Worm (Caenorhabditis elegans) whole organism, L1 larva: ENCODE data around the gene cah-4.
A peak's percentile ranks its signal among the peaks of the same experiment; 100 is the strongest.

Experiments used
- C04F5.9 ChIP-seq: sonication (generic microtip); optimal IDR thresholded peaks from 2 replicates; lab custom pipeline; 2016; ENCODE audit warnings: missing genetic modification characterization, missing compliant biosample characterization
- F16B12.6 ChIP-seq: fragments of 150-350 bp; optimal IDR thresholded peaks from 2 replicates; lab custom pipeline; 2014; ENCODE audit warnings: missing biosample characterization, missing genetic modification characterization
- Y116A8C.19 ChIP-seq: sonication (generic microtip); optimal IDR thresholded peaks from 2 replicates; lab custom pipeline; 2016; ENCODE audit warnings: missing compliant biosample characterization, missing genetic modification characterization, borderline replicate concordance
- aha-1 ChIP-seq: fragments of 150-350 bp; optimal IDR thresholded peaks from 2 replicates; lab custom pipeline; 2014; ENCODE audit warnings: missing biosample characterization, missing genetic modification characterization
- alr-1 ChIP-seq: fragments of 200-800 bp; sonication (Bioruptor generic); optimal IDR thresholded peaks from 2 replicates; lab custom pipeline; 2018; ENCODE audit warnings: borderline replicate concordance, mild to moderate bottlenecking, missing genetic modification characterization, missing compliant biosample characterization
- blmp-1 ChIP-seq: fragments of 150-350 bp; optimal IDR thresholded peaks from 2 replicates; lab custom pipeline; 2014; ENCODE audit warnings: missing biosample characterization, missing genetic modification characterization
- ceh-63 ChIP-seq: fragments of 200-800 bp; sonication (Bioruptor generic); optimal IDR thresholded peaks from 2 replicates; lab custom pipeline; 2018; ENCODE audit warnings: mild to moderate bottlenecking, missing genetic modification characterization, missing compliant biosample characterization
- ceh-8 ChIP-seq: fragments of 200-800 bp; sonication (Bioruptor generic); optimal IDR thresholded peaks from 2 replicates; lab custom pipeline; 2018; ENCODE audit warnings: mild to moderate bottlenecking, missing genetic modification characterization, moderate library complexity, missing compliant biosample characterization
- dpl-1 ChIP-seq, 3 experiments: fragments of 150-350 bp in 2 of 3; sonication (generic microtip) in 1 of 3; optimal IDR thresholded peaks; 2 replicates each; lab custom pipeline; 2014 to 2017; ENCODE audit warnings: missing biosample characterization in 3 of 3, missing genetic modification characterization in 3 of 3, missing genetic modification reagents in 3 of 3
- dsc-1 ChIP-seq: sonication (generic microtip); optimal IDR thresholded peaks from 2 replicates; lab custom pipeline; 2016; ENCODE audit warnings: mild to moderate bottlenecking, missing genetic modification characterization, missing compliant biosample characterization
- efl-3 ChIP-seq: fragments of 200-800 bp; sonication (Bioruptor generic); optimal IDR thresholded peaks from 2 replicates; lab custom pipeline; 2018; ENCODE audit warnings: mild to moderate bottlenecking, missing genetic modification characterization, missing compliant biosample characterization
- egl-13 ChIP-seq: sonication (generic microtip); optimal IDR thresholded peaks from 2 replicates; lab custom pipeline; 2016; ENCODE audit warnings: missing genotype, missing genetic modification reagents, missing genetic modification characterization, missing compliant biosample characterization
- egl-27 ChIP-seq, 2 experiments: fragments of 150-350 bp in 1 of 2; sonication (generic microtip); optimal IDR thresholded peaks; 3 replicates each; lab custom pipeline; 2017 to 2018; ENCODE audit warnings: missing biosample characterization in 2 of 2, missing genetic modification characterization in 2 of 2, missing genetic modification reagents in 2 of 2
- elt-3 ChIP-seq, 6 experiments: fragments of 150-350 bp in 1 of 6; sonication (generic microtip); optimal IDR thresholded peaks; 2 replicates each; lab custom pipeline; 2017 to 2018; ENCODE audit warnings: missing biosample characterization in 6 of 6, missing genetic modification characterization in 6 of 6, inconsistent platforms in 1 of 6
- fkh-8 ChIP-seq: sonication (generic microtip); optimal IDR thresholded peaks from 2 replicates; lab custom pipeline; 2016; ENCODE audit warnings: mild to moderate bottlenecking, missing genetic modification characterization, missing compliant biosample characterization
- fos-1 ChIP-seq: fragments of 150-350 bp; optimal IDR thresholded peaks from 2 replicates; lab custom pipeline; 2014; ENCODE audit warnings: missing biosample characterization, missing genetic modification characterization
- hlh-17 ChIP-seq: fragments of 200-800 bp; sonication (Bioruptor generic); optimal IDR thresholded peaks from 2 replicates; lab custom pipeline; 2018; ENCODE audit warnings: missing genetic modification characterization, mild to moderate bottlenecking, missing compliant biosample characterization, moderate library complexity, borderline replicate concordance
- hlh-4 ChIP-seq: sonication (generic microtip); optimal IDR thresholded peaks from 2 replicates; lab custom pipeline; 2016; ENCODE audit warnings: mild to moderate bottlenecking, missing genetic modification characterization, missing compliant biosample characterization
- irx-1 ChIP-seq: sonication (generic microtip); optimal IDR thresholded peaks from 2 replicates; lab custom pipeline; 2016; ENCODE audit warnings: missing genetic modification characterization, missing compliant biosample characterization
- isw-1 ChIP-seq: fragments of 200-800 bp; sonication (Bioruptor generic); IDR thresholded peaks from 2 replicates; pipeline ENCODE4 v1.3.6; 2022; ENCODE audit warnings: missing genetic modification characterization, missing compliant biosample characterization
- lin-13 ChIP-seq: fragments of 150-350 bp; optimal IDR thresholded peaks from 2 replicates; lab custom pipeline; 2014; ENCODE audit warnings: missing biosample characterization, missing genetic modification reagents, missing genetic modification characterization
- lin-15B ChIP-seq: fragments of 150-350 bp; sonication (generic microtip); optimal IDR thresholded peaks from 3 replicates; lab custom pipeline; 2014; ENCODE audit warnings: missing biosample characterization, missing genetic modification characterization
- lin-35 ChIP-seq, 2 experiments: fragments of 150-350 bp; optimal IDR thresholded peaks; 2 replicates each; lab custom pipeline; 2014; ENCODE audit warnings: missing biosample characterization in 2 of 2, missing genetic modification characterization in 2 of 2, missing genetic modification reagents in 2 of 2
- lin-39 ChIP-seq: fragments of 150-350 bp; optimal IDR thresholded peaks from 2 replicates; lab custom pipeline; 2014; ENCODE audit warnings: missing biosample characterization, missing genetic modification reagents, missing genetic modification characterization
- lir-3 ChIP-seq: sonication (generic microtip); optimal IDR thresholded peaks from 2 replicates; lab custom pipeline; 2016; ENCODE audit warnings: mild to moderate bottlenecking, missing genetic modification characterization, moderate library complexity, missing compliant biosample characterization; ENCODE audit not compliant: poor library complexity
- nhr-19 ChIP-seq: fragments of 200-800 bp; sonication (Bioruptor generic); conservative IDR thresholded peaks from 2 replicates; pipeline ENCODE4 v1.3.6; 2022; ENCODE audit warnings: missing genetic modification characterization, missing compliant biosample characterization
- nhr-20 ChIP-seq: sonication (generic microtip); optimal IDR thresholded peaks from 2 replicates; lab custom pipeline; 2016; ENCODE audit warnings: mild to moderate bottlenecking, missing genetic modification characterization, missing compliant biosample characterization
- nhr-237 ChIP-seq: fragments of 150-350 bp; optimal IDR thresholded peaks from 2 replicates; lab custom pipeline; 2014; ENCODE audit warnings: missing biosample characterization, missing genetic modification characterization
- nhr-47 ChIP-seq: sonication (generic microtip); optimal IDR thresholded peaks from 2 replicates; lab custom pipeline; 2016; ENCODE audit warnings: mild to moderate bottlenecking, missing genetic modification characterization, moderate library complexity, missing compliant biosample characterization
- nhr-71 ChIP-seq: sonication (generic microtip); optimal IDR thresholded peaks from 2 replicates; lab custom pipeline; 2016; ENCODE audit warnings: mild to moderate bottlenecking, missing genetic modification characterization, moderate library complexity, missing compliant biosample characterization
- nhr-84 ChIP-seq: sonication (generic microtip); optimal IDR thresholded peaks from 2 replicates; lab custom pipeline; 2017; ENCODE audit warnings: missing biosample characterization, missing genetic modification characterization
- nhr-90 ChIP-seq: sonication (generic microtip); optimal IDR thresholded peaks from 2 replicates; lab custom pipeline; 2016; ENCODE audit warnings: mild to moderate bottlenecking, missing genetic modification characterization, missing compliant biosample characterization; ENCODE audit not compliant: poor library complexity
- pag-3 ChIP-seq: sonication (generic microtip); optimal IDR thresholded peaks from 2 replicates; lab custom pipeline; 2017; ENCODE audit warnings: missing genetic modification characterization, mild to moderate bottlenecking, missing compliant biosample characterization, antibody characterized with exemption, borderline replicate concordance; ENCODE audit not compliant: insufficient read depth
- pax-3 ChIP-seq: fragments of 200-800 bp; sonication (Bioruptor generic); optimal IDR thresholded peaks from 2 replicates; lab custom pipeline; 2018; ENCODE audit warnings: mild to moderate bottlenecking, missing genetic modification characterization, moderate library complexity, missing compliant biosample characterization
- pqm-1 ChIP-seq: sonication (generic microtip); optimal IDR thresholded peaks from 3 replicates; lab custom pipeline; 2017; ENCODE audit warnings: missing biosample characterization, missing genetic modification characterization
- rnt-1 ChIP-seq: sonication (generic microtip); optimal IDR thresholded peaks from 2 replicates; lab custom pipeline; 2016; ENCODE audit warnings: mild to moderate bottlenecking, missing genetic modification characterization, moderate library complexity, missing compliant biosample characterization
- snu-23 ChIP-seq: sonication (generic microtip); optimal IDR thresholded peaks from 2 replicates; lab custom pipeline; 2016; ENCODE audit warnings: missing genetic modification characterization, missing compliant biosample characterization
- sup-37 ChIP-seq: fragments of 200-800 bp; sonication (Bioruptor generic); optimal IDR thresholded peaks from 2 replicates; lab custom pipeline; 2018; ENCODE audit warnings: mild to moderate bottlenecking, missing genetic modification characterization, missing compliant biosample characterization
- swsn-7 ChIP-seq: sonication (generic microtip); optimal IDR thresholded peaks from 2 replicates; lab custom pipeline; 2016; ENCODE audit warnings: missing genetic modification characterization, missing compliant biosample characterization
- tlp-1 ChIP-seq: fragments of 150-350 bp; optimal IDR thresholded peaks from 2 replicates; lab custom pipeline; 2014; ENCODE audit warnings: missing biosample characterization, missing genetic modification characterization
- unc-130 ChIP-seq: fragments of 150-350 bp; optimal IDR thresholded peaks from 2 replicates; lab custom pipeline; 2017; ENCODE audit warnings: missing biosample characterization, missing genetic modification characterization, inconsistent platforms
- unc-30 ChIP-seq: sonication (generic microtip); optimal IDR thresholded peaks from 2 replicates; lab custom pipeline; 2017; ENCODE audit warnings: missing biosample characterization, missing genetic modification characterization
- unc-86 ChIP-seq: sonication (generic microtip); optimal IDR thresholded peaks from 2 replicates; lab custom pipeline; 2016; ENCODE audit warnings: missing genetic modification characterization, missing compliant biosample characterization
- xbp-1 ChIP-seq: sonication (generic microtip); optimal IDR thresholded peaks from 2 replicates; lab custom pipeline; 2016; ENCODE audit warnings: missing genetic modification characterization, missing compliant biosample characterization
- zag-1 ChIP-seq: fragments of 150-350 bp; optimal IDR thresholded peaks from 2 replicates; lab custom pipeline; 2014; ENCODE audit warnings: missing biosample characterization, missing genetic modification characterization
- ztf-11 ChIP-seq, 2 experiments: sonication (generic microtip); optimal IDR thresholded peaks; 2 replicates each; lab custom pipeline; 2016 to 2017; ENCODE audit warnings: missing genetic modification characterization in 2 of 2, missing biosample characterization in 1 of 2, missing compliant biosample characterization in 1 of 2
- ztf-4 ChIP-seq: fragments of 150-350 bp; optimal IDR thresholded peaks from 2 replicates; lab custom pipeline; 2014; ENCODE audit warnings: missing biosample characterization, missing genetic modification characterization

cah-4 gene

DNA sequence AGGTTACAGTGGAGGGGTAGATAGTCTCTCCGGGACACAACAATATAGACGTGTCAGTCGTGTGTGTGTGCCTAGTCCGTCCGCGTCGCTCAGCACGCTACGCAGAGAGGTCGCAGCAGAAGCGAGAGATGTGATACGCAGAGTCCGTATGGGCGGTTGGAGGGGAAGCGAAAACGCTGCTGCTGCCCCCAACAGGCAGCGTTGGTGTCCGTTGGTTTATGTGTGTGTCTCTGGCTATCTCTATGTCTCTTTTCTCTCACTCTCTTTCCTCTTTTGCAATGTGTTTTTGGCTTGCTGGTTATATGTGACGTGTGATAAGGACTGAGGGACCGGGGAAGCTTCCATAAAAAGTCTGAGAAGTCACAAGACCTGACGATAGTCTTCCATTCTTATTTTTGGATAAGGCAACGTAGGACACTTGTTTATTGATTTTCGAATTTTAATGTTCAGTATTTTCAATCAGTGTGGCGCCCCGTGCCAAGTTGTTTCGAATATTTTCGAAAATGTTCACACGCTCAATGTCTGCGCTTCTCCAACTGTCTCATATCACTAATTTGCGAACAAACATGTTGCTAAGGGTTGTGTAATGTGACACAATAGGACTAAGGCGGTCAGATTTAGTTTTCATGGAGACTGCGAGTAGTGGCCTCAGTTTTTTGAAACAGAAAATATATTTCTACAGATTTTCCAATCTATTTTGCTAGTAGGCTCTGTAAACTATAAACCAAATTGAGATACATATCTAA lies 14.9 kb upstream of the cah-4 start, which contains the start of gene pab-2 (continued):
- no peak for TF ChIP-seq lin-15B
- no peak for TF ChIP-seq hlh-4 (tag; lab: Kevin White, UChicago)
- TF ChIP-seq unc-130 (tag; lab: Kevin White, UChicago) = peak; percentile 64
- no peak for TF ChIP-seq F16B12.6
- TF ChIP-seq nhr-237 = no peak
- TF ChIP-seq fkh-8 (tag; lab: Kevin White, UChicago) = peak; percentile 74
- TF ChIP-seq lin-13 (GFP tag; lab: Kevin White, UChicago) = no peak
- peak; percentile 21 for TF ChIP-seq dsc-1 (tag; lab: Kevin White, UChicago)
- TF ChIP-seq xbp-1 (tag; lab: Kevin White, UChicago) = peak; percentile 99
- TF ChIP-seq lin-39 (tag; lab: Kevin White, UChicago) = no peak
- TF ChIP-seq egl-13 (tag; lab: Kevin White, UChicago) = peak; percentile 54
- peak in 1 of 3 experiments; percentile 12 for TF ChIP-seq dpl-1 (GFP tag; optimal IDR thresholded peaks at IDR 0.05; lab: Kevin White, UChicago)
- TF ChIP-seq isw-1 (GFP tag; lab: Robert Waterston, UW) = peak; percentile 9; the same call in 1 of the 2 replicates
- TF ChIP-seq sup-37 (GFP tag; lab: Kevin White, UChicago) = no peak
- peak; percentile 53 for TF ChIP-seq fos-1 (tag; lab: Kevin White, UChicago)
- TF ChIP-seq rnt-1 (tag; lab: Kevin White, UChicago) = peak; percentile 80
- TF ChIP-seq nhr-20 = peak; percentile 90
- TF ChIP-seq irx-1 = peak; percentile 34
- TF ChIP-seq aha-1 (tag; lab: Kevin White, UChicago) = no peak
- peak; percentile 70 for TF ChIP-seq swsn-7 (tag; lab: Kevin White, UChicago)
- TF ChIP-seq ceh-63 (GFP tag; lab: Kevin White, UChicago) = no peak
- peak; percentile 74 for TF ChIP-seq ztf-4 (tag; lab: Kevin White, UChicago)
- no peak for TF ChIP-seq pag-3 (tag; lab: Kevin White, UChicago)
- TF ChIP-seq alr-1 (tag; lab: Kevin White, UChicago) = no peak
- no peak for TF ChIP-seq unc-30 (tag; lab: Kevin White, UChicago)
- peak; percentile 70 for TF ChIP-seq nhr-19 (GFP tag; lab: Robert Waterston, UW)
- TF ChIP-seq efl-3 (GFP tag; lab: Kevin White, UChicago) = no peak
- peak; percentile 87 for TF ChIP-seq snu-23 (GFP tag; lab: Kevin White, UChicago)
- TF ChIP-seq C04F5.9 (tag; lab: Kevin White, UChicago) = no peak
- peak; percentile 90 for TF ChIP-seq nhr-71 (tag; lab: Kevin White, UChicago)
- no peak for TF ChIP-seq tlp-1 (tag; lab: Kevin White, UChicago)
- peak; percentile 60 for TF ChIP-seq unc-86 (tag; lab: Kevin White, UChicago)
- TF ChIP-seq blmp-1 (tag; lab: Kevin White, UChicago) = peak; percentile 67
- peak in 3 of 6 experiments; percentile 32 to 44 (median 38) for TF ChIP-seq elt-3 (tag; optimal IDR thresholded peaks at IDR 0.05; lab: Kevin White, UChicago)
- TF ChIP-seq pax-3 = peak; percentile 28
- TF ChIP-seq lin-35 (GFP tag; optimal IDR thresholded peaks at IDR 0.05; lab: Kevin White, UChicago) = peak; percentile 48 to 61
- no peak for TF ChIP-seq zag-1 (tag; lab: Kevin White, UChicago)
- peak; percentile 78 for TF ChIP-seq nhr-47 (tag; lab: Kevin White, UChicago)
- TF ChIP-seq lir-3 = no peak
- TF ChIP-seq ceh-8 (GFP tag; lab: Kevin White, UChicago) = no peak
- TF ChIP-seq nhr-84 (tag; lab: Kevin White, UChicago) = no peak
- TF ChIP-seq ztf-11 (tag; optimal IDR thresholded peaks at IDR 0.05; lab: Kevin White, UChicago) = peak in 1 of 2 experiments; percentile 22
- no peak for TF ChIP-seq hlh-17
- no peak for TF ChIP-seq pqm-1 (tag; lab: Kevin White, UChicago)
- TF ChIP-seq nhr-90 = peak; percentile 83
- TF ChIP-seq egl-27 (tag; optimal IDR thresholded peaks at IDR 0.05; lab: Kevin White, UChicago) = peak in 1 of 2 experiments; percentile 17
- no peak for TF ChIP-seq Y116A8C.19
